Worm (Caenorhabditis elegans) whole organism, mixed stage, embryonic: ENCODE data around the gene alh-7.

ENCODE experiments used
- bed-3 ChIP-seq: fragments of 200-800 bp; sonication (Bioruptor generic); optimal IDR thresholded peaks from 3 replicates; lab custom pipeline; 2018; ENCODE audit warnings: mild to moderate bottlenecking, missing genetic modification characterization, moderate library complexity, missing compliant biosample characterization
- blmp-1 ChIP-seq: fragments of 150-350 bp; optimal IDR thresholded peaks from 2 replicates; lab custom pipeline; 2014; ENCODE audit warnings: missing biosample characterization, missing genetic modification characterization
- cnd-1 ChIP-seq: fragments of 200-800 bp; sonication (Bioruptor generic); optimal IDR thresholded peaks from 2 replicates; lab custom pipeline; 2018; ENCODE audit warnings: mild to moderate bottlenecking, missing genetic modification characterization, missing compliant biosample characterization
- flh-1 ChIP-seq: fragments of 200-800 bp; sonication (Bioruptor generic); optimal IDR thresholded peaks from 2 replicates; lab custom pipeline; 2018; ENCODE audit warnings: mild to moderate bottlenecking, missing genetic modification characterization, moderate library complexity, missing compliant biosample characterization
- ham-2 ChIP-seq: fragments of 200-800 bp; sonication (Bioruptor generic); optimal IDR thresholded peaks from 2 replicates; lab custom pipeline; 2018; ENCODE audit warnings: mild to moderate bottlenecking, missing genetic modification characterization, missing compliant biosample characterization
- lin-13 ChIP-seq: fragments of 150-350 bp; optimal IDR thresholded peaks from 2 replicates; lab custom pipeline; 2014; ENCODE audit warnings: missing biosample characterization, missing genetic modification characterization
- nhr-237 ChIP-seq: fragments of 150-350 bp; optimal IDR thresholded peaks from 2 replicates; lab custom pipeline; 2014; ENCODE audit warnings: missing biosample characterization, missing genetic modification characterization
- nhr-28 ChIP-seq: fragments of 150-350 bp; optimal IDR thresholded peaks from 2 replicates; lab custom pipeline; 2014; ENCODE audit warnings: missing biosample characterization, missing genetic modification characterization
- unc-62 ChIP-seq: fragments of 150-350 bp; optimal IDR thresholded peaks from 2 replicates; lab custom pipeline; 2014; ENCODE audit warnings: missing biosample characterization, missing genetic modification reagents, missing genetic modification characterization
- ztf-11 ChIP-seq: fragments of 150-350 bp; optimal IDR thresholded peaks from 2 replicates; lab custom pipeline; 2014; ENCODE audit warnings: missing biosample characterization, missing genetic modification characterization

ce11 chrII:13484108-13484507 lies 7.5 kb downstream of the alh-7 start:
- TF ChIP-seq lin-13 (tag; lab: Kevin White, UChicago) (no peak), bed-3 (GFP tag; lab: Kevin White, UChicago) (no peak), ztf-11 (tag; lab: Kevin White, UChicago) (no peak), cnd-1 (no peak), nhr-28 (no peak), ham-2 (no peak), unc-62 (no peak), flh-1 (GFP tag; lab: Kevin White, UChicago) (no peak), blmp-1 (tag; lab: Kevin White, UChicago) (no peak), nhr-237 (tag; lab: Kevin White, UChicago) (no peak)
